Fruit fly (Drosophila melanogaster) whole organism, embryonic: ENCODE measurements around the gene eIF2gamma.

Experiments
- ATbp ChIP-seq: fragments of 200-800 bp; sonication (Bioruptor generic); optimal IDR thresholded peaks from 2 replicates; lab custom pipeline; 2017; ENCODE audit warnings: missing biosample characterization, mild to moderate bottlenecking, missing genetic modification characterization, missing genetic modification reagents
- Atf6 ChIP-seq: fragments of 200-800 bp; sonication (Bioruptor generic); IDR thresholded peaks from 2 replicates; pipeline ENCODE4 v1.3.6; 2022; ENCODE audit warnings: missing biosample characterization, missing genetic modification characterization
- BEAF-32 ChIP-seq: fragments of 200-800 bp; sonication (Bioruptor generic); optimal IDR thresholded peaks from 3 replicates; lab custom pipeline; 2017; ENCODE audit warnings: missing biosample characterization, missing genetic modification characterization, mild to moderate bottlenecking, moderate library complexity, missing genetic modification reagents
- CG14441 ChIP-seq: fragments of 200-800 bp; sonication (Bioruptor generic); IDR thresholded peaks from 2 replicates; pipeline ENCODE4 v1.3.6; 2022; ENCODE audit warnings: missing biosample characterization, missing genetic modification characterization
- CG15696 ChIP-seq: fragments of 200-800 bp; sonication (Bioruptor generic); optimal IDR thresholded peaks from 2 replicates; lab custom pipeline; 2019; ENCODE audit warnings: missing biosample characterization, mild to moderate bottlenecking, missing genetic modification characterization, moderate library complexity
- CG1603 ChIP-seq: fragments of 200-800 bp; sonication (Bioruptor generic); optimal IDR thresholded peaks from 2 replicates; lab custom pipeline; 2019; ENCODE audit warnings: missing biosample characterization, mild to moderate bottlenecking, missing genetic modification characterization, moderate library complexity
- CG16779 ChIP-seq: fragments of 200-800 bp; sonication (Bioruptor generic); IDR thresholded peaks from 2 replicates; pipeline ENCODE4 v1.3.6; 2022; ENCODE audit warnings: missing biosample characterization, missing genetic modification characterization
- CG17359 ChIP-seq: fragments of 200-800 bp; sonication (Bioruptor generic); optimal IDR thresholded peaks from 3 replicates; lab custom pipeline; 2018; ENCODE audit warnings: missing biosample characterization, mild to moderate bottlenecking, missing genetic modification characterization, moderate library complexity
- CG17829 ChIP-seq: fragments of 200-800 bp; optimal IDR thresholded peaks from 2 replicates; lab custom pipeline; 2019; ENCODE audit warnings: missing biosample characterization, mild to moderate bottlenecking, missing genetic modification characterization, moderate library complexity
- CG18619 ChIP-seq: fragments of 200-800 bp; sonication (Bioruptor generic); optimal IDR thresholded peaks from 3 replicates; lab custom pipeline; 2017; ENCODE audit warnings: missing biosample characterization, mild to moderate bottlenecking, missing genetic modification characterization
- CG2116 ChIP-seq: fragments of 200-800 bp; sonication (Bioruptor generic); optimal IDR thresholded peaks from 3 replicates; lab custom pipeline; 2018; ENCODE audit warnings: missing biosample characterization, mild to moderate bottlenecking, missing genetic modification characterization
- CG31224 ChIP-seq: fragments of 200-800 bp; sonication (Bioruptor generic); IDR thresholded peaks from 2 replicates; pipeline ENCODE4 v1.3.6; 2022; ENCODE audit warnings: missing biosample characterization, missing genetic modification characterization
- CG31365 ChIP-seq: fragments of 200-800 bp; sonication (Bioruptor generic); optimal IDR thresholded peaks from 2 replicates; lab custom pipeline; 2018; ENCODE audit warnings: missing biosample characterization, mild to moderate bottlenecking, missing genetic modification characterization
- CG3847 ChIP-seq: fragments of 200-800 bp; sonication (Bioruptor generic); IDR thresholded peaks from 2 replicates; pipeline ENCODE4 v1.3.6; 2022; ENCODE audit warnings: missing biosample characterization, missing genetic modification characterization
- CG4854 ChIP-seq: fragments of 200-800 bp; sonication (Bioruptor generic); optimal IDR thresholded peaks from 2 replicates; lab custom pipeline; 2016; ENCODE audit warnings: missing biosample characterization, missing genetic modification characterization, inconsistent platforms
- CG6654 ChIP-seq: fragments of 200-800 bp; sonication (Bioruptor generic); optimal IDR thresholded peaks from 2 replicates; lab custom pipeline; 2017; ENCODE audit warnings: missing biosample characterization, mild to moderate bottlenecking, missing genetic modification characterization
- CG6765 ChIP-seq: fragments of 200-800 bp; sonication (Bioruptor generic); optimal IDR thresholded peaks from 3 replicates; lab custom pipeline; 2017; ENCODE audit warnings: missing biosample characterization, mild to moderate bottlenecking, missing genetic modification characterization
- CG8478 ChIP-seq: fragments of >200 bp; optimal IDR thresholded peaks from 2 replicates; lab custom pipeline; 2018
- CG9437 ChIP-seq: fragments of 200-800 bp; sonication (Bioruptor generic); optimal IDR thresholded peaks from 2 replicates; lab custom pipeline; 2018; ENCODE audit warnings: missing biosample characterization, mild to moderate bottlenecking, missing genetic modification characterization
- CG9797 ChIP-seq: fragments of 200-800 bp; sonication (Bioruptor generic); optimal IDR thresholded peaks from 3 replicates; lab custom pipeline; 2018; ENCODE audit warnings: missing biosample characterization, mild to moderate bottlenecking, missing genetic modification characterization
- Dek ChIP-seq: fragments of 200-800 bp; sonication (Bioruptor generic); optimal IDR thresholded peaks from 3 replicates; lab custom pipeline; 2019; ENCODE audit warnings: missing biosample characterization, mild to moderate bottlenecking, missing genetic modification characterization, moderate library complexity
- Dfd ChIP-seq, 2 experiments: fragments of >200 bp; optimal IDR thresholded peaks; 2 replicates each; lab custom pipeline; 2017; ENCODE audit warnings: missing biosample characterization in 2 of 2, missing genetic modification characterization in 2 of 2
- Elba2 ChIP-seq: fragments of 200-800 bp; sonication (Bioruptor generic); optimal IDR thresholded peaks from 3 replicates; lab custom pipeline; 2016; ENCODE audit warnings: missing biosample characterization, missing genetic modification characterization
- Fer3 ChIP-seq: fragments of 200-800 bp; sonication (Bioruptor generic); optimal IDR thresholded peaks from 2 replicates; lab custom pipeline; 2018; ENCODE audit warnings: missing biosample characterization, mild to moderate bottlenecking, missing genetic modification characterization, moderate library complexity
- Gsc ChIP-seq: fragments of 200-800 bp; sonication (Bioruptor generic); IDR thresholded peaks from 2 replicates; pipeline ENCODE4 v1.3.6; 2022; ENCODE audit warnings: missing biosample characterization, missing genetic modification characterization
- H2.0 ChIP-seq: fragments of 200-800 bp; sonication (Bioruptor generic); IDR thresholded peaks from 2 replicates; pipeline ENCODE4 v1.3.6; 2022; ENCODE audit warnings: missing biosample characterization, missing genetic modification characterization
- Hr51 ChIP-seq, 2 experiments: fragments of 200-800 bp; sonication (Bioruptor generic); optimal IDR thresholded peaks; 2 replicates in 1 of 2; 3 replicates in 1 of 2; lab custom pipeline; 2016 to 2018; ENCODE audit warnings: missing biosample characterization in 2 of 2, missing genetic modification characterization in 2 of 2, mild to moderate bottlenecking in 1 of 2, moderate library complexity in 1 of 2
- Mad ChIP-seq: fragments of 200-800 bp; sonication (Bioruptor generic); optimal IDR thresholded peaks from 2 replicates; lab custom pipeline; 2016; ENCODE audit warnings: missing biosample characterization, missing genetic modification characterization
- Xrp1 ChIP-seq: fragments of 200-800 bp; sonication (Bioruptor generic); IDR thresholded peaks from 2 replicates; pipeline ENCODE4 v1.3.6; 2022; ENCODE audit warnings: missing biosample characterization, missing genetic modification characterization
- YL-1 ChIP-seq: fragments of 200-800 bp; sonication (Bioruptor generic); optimal IDR thresholded peaks from 3 replicates; lab custom pipeline; 2017; ENCODE audit warnings: missing biosample characterization, mild to moderate bottlenecking, missing genetic modification characterization
- al ChIP-seq: fragments of 200-800 bp; sonication (Bioruptor generic); IDR thresholded peaks from 2 replicates; pipeline ENCODE4 v1.3.6; 2022; ENCODE audit warnings: missing biosample characterization, missing genetic modification characterization
- amos ChIP-seq: fragments of 200-800 bp; sonication (Bioruptor generic); IDR thresholded peaks from 2 replicates; pipeline ENCODE4 v1.3.6; 2022; ENCODE audit warnings: missing biosample characterization, missing genetic modification characterization; ENCODE audit not compliant: partially characterized antibody
- bowl ChIP-seq: fragments of 200-800 bp; sonication (Bioruptor generic); IDR thresholded peaks from 2 replicates; pipeline ENCODE4 v1.3.6; 2022; ENCODE audit warnings: missing biosample characterization, missing genetic modification characterization
- br ChIP-seq: fragments of >200 bp; optimal IDR thresholded peaks from 2 replicates; lab custom pipeline; 2017
- btn ChIP-seq: fragments of 200-800 bp; sonication (Bioruptor generic); optimal IDR thresholded peaks from 2 replicates; lab custom pipeline; 2016; ENCODE audit warnings: missing biosample characterization, missing genetic modification characterization
- chif ChIP-seq, 2 experiments: fragments of 200-800 bp; sonication (Bioruptor generic); optimal IDR thresholded peaks; 3 replicates each; lab custom pipeline; 2016; ENCODE audit warnings: missing biosample characterization in 2 of 2, missing genetic modification characterization in 2 of 2
- chn ChIP-seq: fragments of 200-800 bp; sonication (Bioruptor generic); optimal IDR thresholded peaks from 2 replicates; lab custom pipeline; 2016; ENCODE audit warnings: missing biosample characterization, missing genetic modification characterization
- emc ChIP-seq: fragments of 200-800 bp; sonication (Bioruptor generic); optimal IDR thresholded peaks from 2 replicates; lab custom pipeline; 2016; ENCODE audit warnings: missing biosample characterization, missing genetic modification characterization
- fd3F ChIP-seq: fragments of 200-800 bp; sonication (Bioruptor generic); optimal IDR thresholded peaks from 2 replicates; lab custom pipeline; 2018; ENCODE audit warnings: missing biosample characterization, mild to moderate bottlenecking, missing genetic modification characterization, moderate library complexity
- gcm ChIP-seq: fragments of 200-800 bp; sonication (Bioruptor generic); optimal IDR thresholded peaks from 2 replicates; lab custom pipeline; 2019; ENCODE audit warnings: missing biosample characterization, mild to moderate bottlenecking, missing genetic modification characterization, moderate library complexity
- grn ChIP-seq: fragments of 200-800 bp; sonication (Bioruptor generic); optimal IDR thresholded peaks from 3 replicates; lab custom pipeline; 2017; ENCODE audit warnings: missing biosample characterization, missing genetic modification characterization
- insv ChIP-seq, 2 experiments: fragments of 200-800 bp; sonication (Bioruptor generic); optimal IDR thresholded peaks; 3 replicates each; lab custom pipeline; 2016 to 2018; ENCODE audit warnings: missing biosample characterization in 2 of 2, missing genetic modification characterization in 2 of 2
- inv ChIP-seq: fragments of 200-800 bp; sonication (Bioruptor generic); IDR thresholded peaks from 2 replicates; pipeline ENCODE4 v1.3.6; 2022; ENCODE audit warnings: missing biosample characterization, missing genetic modification characterization; ENCODE audit not compliant: partially characterized antibody
- mld ChIP-seq: fragments of 200-800 bp; sonication (Bioruptor generic); IDR thresholded peaks from 3 replicates; pipeline ENCODE4 v1.3.6; 2022; ENCODE audit warnings: missing biosample characterization, missing genetic modification characterization; ENCODE audit not compliant: partially characterized antibody
- pzg ChIP-seq: fragments of 200-800 bp; sonication (Bioruptor generic); optimal IDR thresholded peaks from 3 replicates; lab custom pipeline; 2018; ENCODE audit warnings: missing biosample characterization, mild to moderate bottlenecking, missing genetic modification characterization, moderate library complexity
- slbo ChIP-seq: fragments of 200-800 bp; sonication (Bioruptor generic); IDR thresholded peaks from 2 replicates; pipeline ENCODE4 v1.3.6; 2022; ENCODE audit warnings: missing biosample characterization, missing genetic modification characterization
- slou ChIP-seq: fragments of 200-800 bp; sonication (Bioruptor generic); optimal IDR thresholded peaks from 3 replicates; lab custom pipeline; 2016; ENCODE audit warnings: missing biosample characterization, missing genetic modification characterization
- slp2 ChIP-seq: fragments of 200-800 bp; sonication (Bioruptor generic); optimal IDR thresholded peaks from 2 replicates; lab custom pipeline; 2016; ENCODE audit warnings: missing biosample characterization, missing genetic modification characterization
- sug ChIP-seq: fragments of 200-800 bp; optimal IDR thresholded peaks from 2 replicates; lab custom pipeline; 2019; ENCODE audit warnings: missing biosample characterization, mild to moderate bottlenecking, missing genetic modification characterization, moderate library complexity

eIF2gamma gene

dm6 chr3R:15242186-15243045 is 20.8 kb downstream of the eIF2gamma start, which contains the start of the genes tefu and Hsc70-4 (continued):
- no peak for TF ChIP-seq gcm (GFP tag; lab: Kevin White, UChicago)
- peak; percentile 31 for TF ChIP-seq ATbp (GFP tag; lab: Kevin White, UChicago)
- TF ChIP-seq pzg (GFP tag; lab: Kevin White, UChicago), result peak; percentile 91
- TF ChIP-seq Dfd (GFP tag; optimal IDR thresholded peaks at IDR 0.05; lab: Kevin White, UChicago), result peak in 1 of 2 experiments; percentile 79
- TF ChIP-seq H2.0 (GFP tag; lab: Robert Waterston, UW), result peak; percentile 70
- no peak for TF ChIP-seq btn (GFP tag; lab: Kevin White, UChicago)
- TF ChIP-seq grn (GFP tag; lab: Kevin White, UChicago), result no peak
- peak in 1 of 2 experiments; percentile 70 for TF ChIP-seq Hr51 (GFP tag; optimal IDR thresholded peaks at IDR 0.05; lab: Kevin White, UChicago)
- TF ChIP-seq Dek (tag; lab: Kevin White, UChicago), result peak; percentile 75
- no peak for TF ChIP-seq CG8478 (lab: Kevin White, UChicago)
- no peak for TF ChIP-seq emc
- peak; percentile 56 for TF ChIP-seq CG6654
- TF ChIP-seq amos (GFP tag; lab: Robert Waterston, UW), result peak; percentile 51; the same call in 1 of the 2 replicates
- peak; percentile 90 for TF ChIP-seq slbo (GFP tag; lab: Robert Waterston, UW)
- peak; percentile 86 for TF ChIP-seq CG14441
- peak; percentile 82 for TF ChIP-seq chn (GFP tag; lab: Kevin White, UChicago)
- no peak for TF ChIP-seq bowl (GFP tag; lab: Robert Waterston, UW)
- peak; percentile 73 for TF ChIP-seq CG17829 (tag; lab: Kevin White, UChicago)
- peak; percentile 73 for TF ChIP-seq Atf6
- peak; percentile 82 for TF ChIP-seq al (GFP tag; lab: Robert Waterston, UW)
- peak; percentile 42; the same call in 1 of the 2 replicates for TF ChIP-seq Gsc
- TF ChIP-seq inv (GFP tag; lab: Robert Waterston, UW), result no peak
- peak; percentile 75 for TF ChIP-seq sug
- peak; percentile 96 for TF ChIP-seq CG9797 (GFP tag; lab: Kevin White, UChicago)
- peak; percentile 62 for TF ChIP-seq slp2
- TF ChIP-seq Elba2 (GFP tag; lab: Kevin White, UChicago), result peak; percentile 88
- peak; percentile 80 for TF ChIP-seq CG1603 (tag; lab: Kevin White, UChicago)
- TF ChIP-seq CG2116 (GFP tag; lab: Kevin White, UChicago), result peak; percentile 97
- peak in 1 of 2 experiments; percentile 83 for TF ChIP-seq chif (GFP tag; optimal IDR thresholded peaks at IDR 0.05; lab: Kevin White, UChicago)
- peak; percentile 62 for TF ChIP-seq Fer3 (tag; lab: Kevin White, UChicago)
- TF ChIP-seq CG17359 (tag; lab: Kevin White, UChicago), result peak; percentile 58
- TF ChIP-seq fd3F (GFP tag; lab: Kevin White, UChicago), result peak; percentile 33
- peak; percentile 53; the same call in 1 of the 2 replicates for TF ChIP-seq CG31224
- peak; percentile 76 for TF ChIP-seq CG18619 (GFP tag; lab: Kevin White, UChicago)
- peak; percentile 88 for TF ChIP-seq CG3847 (GFP tag; lab: Robert Waterston, UW)
- TF ChIP-seq slou (GFP tag; lab: Kevin White, UChicago), result peak; percentile 81
- peak; percentile 58 for TF ChIP-seq BEAF-32 (GFP tag; lab: Kevin White, UChicago)
- TF ChIP-seq CG6765 (GFP tag; lab: Kevin White, UChicago), result no peak
- TF ChIP-seq CG31365, result peak; percentile 4
- TF ChIP-seq CG16779, result no peak
- peak; percentile 76 for TF ChIP-seq CG15696 (tag; lab: Kevin White, UChicago)
- peak in 1 of 2 experiments; percentile 30 for TF ChIP-seq insv (GFP tag; optimal IDR thresholded peaks at IDR 0.05; lab: Kevin White, UChicago)
- peak; percentile 44 for TF ChIP-seq YL-1 (GFP tag; lab: Kevin White, UChicago)
- TF ChIP-seq CG9437, result peak; percentile 51
- peak; percentile 53 for TF ChIP-seq CG4854 (GFP tag; lab: Kevin White, UChicago)
- TF ChIP-seq Xrp1 (GFP tag; lab: Robert Waterston, UW), result peak; percentile 70
- no peak for TF ChIP-seq br (lab: Kevin White, UChicago)
- no peak for TF ChIP-seq mld (GFP tag; lab: Robert Waterston, UW)
- peak; percentile 68 for TF ChIP-seq Mad (GFP tag; lab: Kevin White, UChicago)
